Worm (Caenorhabditis elegans): ENCODE data around the gene memi-1.

- no peak for TF ChIP-seq dpl-1 (GFP tag; optimal IDR thresholded peaks at IDR 0.05)
- no peak for TF ChIP-seq nhr-41 (GFP tag; IDR thresholded peaks at IDR 0.05)
These were observed 20.9 kb upstream of the memi-1 start for ce11 chrIV:4781123-4781522.
